Worm (Caenorhabditis elegans): ENCODE measurements around the gene ins-3.

DNA sequence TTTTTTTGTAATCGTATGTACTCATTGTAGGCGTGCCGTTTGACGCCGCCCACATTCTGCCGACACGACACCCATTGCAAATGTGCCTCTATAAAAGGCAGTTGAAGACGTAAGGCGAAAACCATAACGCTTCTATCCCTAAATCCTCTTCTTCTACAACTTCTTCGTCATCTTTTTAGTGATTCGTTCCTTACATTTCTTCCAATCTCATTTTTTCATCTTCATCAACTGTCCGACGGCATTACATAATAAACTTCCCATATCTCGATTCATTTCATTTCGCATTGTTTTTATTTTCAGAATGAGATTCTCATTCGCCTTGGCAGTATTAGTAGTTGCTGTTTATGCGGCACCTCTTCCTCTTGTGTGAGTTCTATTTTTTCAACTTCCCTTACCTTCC, 29.8 kb upstream of the ins-3 start, which contains the start of gene ZK84.1:
- TF ChIP-seq zim-3 (tag; optimal IDR thresholded peaks at IDR 0.05) = no peak
- no peak for TF ChIP-seq nfya-2 (GFP tag; IDR thresholded peaks at IDR 0.05)
- no peak for TF ChIP-seq unc-62 (GFP tag; optimal IDR thresholded peaks at IDR 0.05)
- no peak for TF ChIP-seq nhr-27 (tag; optimal IDR thresholded peaks at IDR 0.05)
- TF ChIP-seq ZK185.1 (tag; optimal IDR thresholded peaks at IDR 0.05; ENCODE audit: poor library complexity, severe bottlenecking) = no peak
- no peak for TF ChIP-seq Y56A3A.18 (GFP tag; IDR thresholded peaks at IDR 0.05)
- TF ChIP-seq ztf-22 (GFP tag; optimal IDR thresholded peaks at IDR 0.05) = no peak
- no peak for TF ChIP-seq nhr-80 (tag; optimal IDR thresholded peaks at IDR 0.05)
- no peak for TF ChIP-seq F57A8.1 (GFP tag; optimal IDR thresholded peaks at IDR 0.05)
- TF ChIP-seq snpc-4 (GFP tag; optimal IDR thresholded peaks at IDR 0.05) = no peak
- no peak for TF ChIP-seq snpc-4 (tag; optimal IDR thresholded peaks at IDR 0.05)
- TF ChIP-seq madf-3 (GFP tag; IDR thresholded peaks at IDR 0.05) = no peak
- TF ChIP-seq ztf-18 (tag; optimal IDR thresholded peaks at IDR 0.05) = no peak
- TF ChIP-seq ama-1 (optimal IDR thresholded peaks at IDR 0.05) = no peak
- no peak for TF ChIP-seq ama-1 (GFP tag; optimal IDR thresholded peaks at IDR 0.05)
